Fruit fly (Drosophila melanogaster) S2 (cell line): Measurements from ENCODE around the gene mthl5.
A peak's percentile ranks its signal among the peaks of the same experiment; 100 is the strongest.

Experiments used
- CG8478 ChIP-seq: fragments of >200 bp; optimal IDR thresholded peaks from 2 replicates; lab custom pipeline; 2018
- CTCF ChIP-seq, 2 experiments: fragments of >200 bp; optimal IDR thresholded peaks; 2 replicates each; lab custom pipeline; 2018

Gene mthl5

dm6 chr3R:11887114-11888037 is at the start of gene mthl5:
TSS of gene mthl5 (minus strand) at chr3R:11887168.
- TF ChIP-seq CG8478 (lab: Kevin White, UChicago) = no peak
- TF ChIP-seq CTCF (optimal IDR thresholded peaks at IDR 0.05; lab: Kevin White, UChicago) = no peak

dm6 chr3R:11933903-11934302 is 46.9 kb upstream of the mthl5 start:
- no peak for TF ChIP-seq CG8478 (lab: Kevin White, UChicago)
- TF ChIP-seq CTCF (optimal IDR thresholded peaks at IDR 0.05; lab: Kevin White, UChicago) = peak; percentile 52 to 55

- TF ChIP-seq CG8478 (lab: Kevin White, UChicago) (no peak), CTCF (optimal IDR thresholded peaks at IDR 0.05; lab: Kevin White, UChicago) (no peak)
Measured at dm6 chr3R:11930962-11931361, 44.0 kb upstream of the mthl5 start, which contains the start of gene CG14731. TSS of gene CG14731 (plus strand) at chr3R:11931262.

- TF ChIP-seq CG8478 (lab: Kevin White, UChicago) (no peak), CTCF (optimal IDR thresholded peaks at IDR 0.05; lab: Kevin White, UChicago) (no peak)
Measured at dm6 chr3R:11920605-11921004, 33.6 kb upstream of the mthl5 start.

dm6 chr3R:11902893-11903292 is 15.9 kb upstream of the mthl5 start:
- no peak for TF ChIP-seq CTCF (optimal IDR thresholded peaks at IDR 0.05; lab: Kevin White, UChicago)
- TF ChIP-seq CG8478 (lab: Kevin White, UChicago) = no peak

- TF ChIP-seq CTCF (optimal IDR thresholded peaks at IDR 0.05; lab: Kevin White, UChicago) = no peak
- no peak for TF ChIP-seq CG8478 (lab: Kevin White, UChicago)
Measured at dm6 chr3R:11897282-11897681, 10.3 kb upstream of the mthl5 start, which contains the start of gene CG34307. TSS of gene CG34307 (plus strand) at chr3R:11897582.

dm6 chr3R:11893197-11893596 is 6.2 kb upstream of the mthl5 start, which contains the start of gene Dnali1:
TSS of gene Dnali1 (minus strand) at chr3R:11893297.
- TF ChIP-seq CTCF (optimal IDR thresholded peaks at IDR 0.05; lab: Kevin White, UChicago) (no peak), CG8478 (lab: Kevin White, UChicago) (no peak)

dm6 chr3R:11888038-11888567 is 1.1 kb upstream of the mthl5 start:
- TF ChIP-seq CG8478 (lab: Kevin White, UChicago) = no peak
- TF ChIP-seq CTCF (optimal IDR thresholded peaks at IDR 0.05; lab: Kevin White, UChicago) = no peak

- no peak for TF ChIP-seq CTCF (optimal IDR thresholded peaks at IDR 0.05; lab: Kevin White, UChicago)
Measured at dm6 chr3R:11883129-11883528, 3.8 kb downstream of the mthl5 start.

dm6 chr3R:11882506-11882953 is 4.4 kb downstream of the mthl5 start, which contains the start of the genes CG6962 and CG31368:
TSS of gene CG6962 (minus strand) at chr3R:11882534.
TSS of gene CG31368 (plus strand) at chr3R:11882790.
- TF ChIP-seq CTCF (optimal IDR thresholded peaks at IDR 0.05; lab: Kevin White, UChicago) (no peak), CG8478 (lab: Kevin White, UChicago) (no peak)

dm6 chr3R:11877162-11877561 is 9.8 kb downstream of the mthl5 start, which contains the start of gene sad:
TSS of gene sad (plus strand) at chr3R:11877235.
- TF ChIP-seq CTCF (optimal IDR thresholded peaks at IDR 0.05; lab: Kevin White, UChicago) = no peak
- no peak for TF ChIP-seq CG8478 (lab: Kevin White, UChicago)

- TF ChIP-seq CG8478 (lab: Kevin White, UChicago) = no peak
- no peak for TF ChIP-seq CTCF (optimal IDR thresholded peaks at IDR 0.05; lab: Kevin White, UChicago)
Measured at dm6 chr3R:11876750-11877149, 10.2 kb downstream of the mthl5 start.

- TF ChIP-seq CG8478 (lab: Kevin White, UChicago) (no peak), CTCF (optimal IDR thresholded peaks at IDR 0.05; lab: Kevin White, UChicago) (no peak)
Measured at dm6 chr3R:11872692-11873091, 14.3 kb downstream of the mthl5 start.

- TF ChIP-seq CTCF (optimal IDR thresholded peaks at IDR 0.05; lab: Kevin White, UChicago) (no peak), CG8478 (lab: Kevin White, UChicago) (no peak)
Measured at dm6 chr3R:11870135-11870534, 16.8 kb downstream of the mthl5 start.

dm6 chr3R:11869675-11870074 is 17.3 kb downstream of the mthl5 start:
- no peak for TF ChIP-seq CG8478 (lab: Kevin White, UChicago)
- no peak for TF ChIP-seq CTCF (optimal IDR thresholded peaks at IDR 0.05; lab: Kevin White, UChicago)
